Worm (Caenorhabditis elegans) whole organism, mixed stage, embryonic: ENCODE measurements around the gene F47G3.1.

Experiments used
- bed-3 ChIP-seq: fragments of 200-800 bp; sonication (Bioruptor generic); optimal IDR thresholded peaks from 3 replicates; lab custom pipeline; 2018; ENCODE audit warnings: mild to moderate bottlenecking, missing genetic modification characterization, moderate library complexity, missing compliant biosample characterization
- blmp-1 ChIP-seq: fragments of 150-350 bp; optimal IDR thresholded peaks from 2 replicates; lab custom pipeline; 2014; ENCODE audit warnings: missing biosample characterization, missing genetic modification characterization
- cnd-1 ChIP-seq: fragments of 200-800 bp; sonication (Bioruptor generic); optimal IDR thresholded peaks from 2 replicates; lab custom pipeline; 2018; ENCODE audit warnings: mild to moderate bottlenecking, missing genetic modification characterization, missing compliant biosample characterization
- elt-1 ChIP-seq: sonication (generic microtip); optimal IDR thresholded peaks from 2 replicates; lab custom pipeline; 2017; ENCODE audit warnings: missing genetic modification characterization, mild to moderate bottlenecking, missing compliant biosample characterization, antibody characterized with exemption, moderate library complexity, borderline replicate concordance; ENCODE audit not compliant: insufficient read depth
- lin-13 ChIP-seq: fragments of 150-350 bp; optimal IDR thresholded peaks from 2 replicates; lab custom pipeline; 2014; ENCODE audit warnings: missing biosample characterization, missing genetic modification characterization
- mab-5 ChIP-seq: fragments of 150-350 bp; optimal IDR thresholded peaks from 2 replicates; lab custom pipeline; 2014; ENCODE audit warnings: missing biosample characterization, missing genetic modification characterization
- nhr-12 ChIP-seq: fragments of 150-350 bp; optimal IDR thresholded peaks from 2 replicates; lab custom pipeline; 2014; ENCODE audit warnings: missing biosample characterization, missing genetic modification characterization
- pha-4 ChIP-seq: fragments of 150-350 bp; optimal IDR thresholded peaks from 2 replicates; lab custom pipeline; 2018; ENCODE audit warnings: missing biosample characterization, missing genetic modification reagents, missing genetic modification characterization
- snpc-4 ChIP-seq: fragments of 150-350 bp; optimal IDR thresholded peaks from 2 replicates; lab custom pipeline; 2014; ENCODE audit warnings: missing biosample characterization, missing genetic modification characterization
- sptf-1 ChIP-seq: sonication (generic microtip); optimal IDR thresholded peaks from 2 replicates; lab custom pipeline; 2017; ENCODE audit warnings: mild to moderate bottlenecking, missing genetic modification characterization, moderate library complexity, missing compliant biosample characterization
- unc-62 ChIP-seq: fragments of 150-350 bp; optimal IDR thresholded peaks from 2 replicates; lab custom pipeline; 2014; ENCODE audit warnings: missing biosample characterization, missing genetic modification reagents, missing genetic modification characterization
- ztf-11 ChIP-seq: fragments of 150-350 bp; optimal IDR thresholded peaks from 2 replicates; lab custom pipeline; 2014; ENCODE audit warnings: missing biosample characterization, missing genetic modification characterization

DNA sequence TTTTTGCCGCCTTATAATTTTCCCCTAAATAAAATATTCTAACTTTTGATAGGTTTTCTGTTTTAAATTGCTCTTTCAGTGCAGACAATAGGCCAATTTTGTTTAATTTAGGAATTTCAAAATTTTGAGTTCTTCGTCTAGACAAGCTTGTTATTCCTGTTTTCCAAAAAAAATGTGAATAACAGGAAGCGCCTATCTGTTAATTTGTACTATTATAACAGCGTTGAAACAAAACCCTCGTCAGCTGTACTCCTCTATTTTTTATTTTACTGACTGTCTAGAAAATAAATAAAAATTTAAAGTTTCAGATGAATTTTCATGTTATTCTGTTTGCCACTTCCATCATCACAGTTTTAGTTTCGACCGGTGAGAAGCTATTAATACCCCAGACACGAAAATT is 4.3 kb upstream of the F47G3.1 start, which contains the start of gene F47G3.4:
- TF ChIP-seq bed-3: no peak
- no peak for TF ChIP-seq nhr-12
- TF ChIP-seq sptf-1 (tag; lab: Kevin White, UChicago): no peak
- TF ChIP-seq elt-1 (tag; lab: Kevin White, UChicago): no peak
- no peak for TF ChIP-seq blmp-1
- no peak for TF ChIP-seq cnd-1
- no peak for TF ChIP-seq snpc-4 (tag; lab: Kevin White, UChicago)
- no peak for TF ChIP-seq pha-4 (tag; lab: Kevin White, UChicago)
- no peak for TF ChIP-seq unc-62 (GFP tag; lab: Kevin White, UChicago)
- no peak for TF ChIP-seq ztf-11 (tag; lab: Kevin White, UChicago)
- TF ChIP-seq lin-13: no peak
- no peak for TF ChIP-seq mab-5 (tag; lab: Kevin White, UChicago)
